Fruit fly (Drosophila melanogaster): Measurements from ENCODE around the gene CG17672.
A peak's percentile ranks its signal among the peaks of the same experiment; 100 is the strongest.

The CG17672 gene

DNA sequence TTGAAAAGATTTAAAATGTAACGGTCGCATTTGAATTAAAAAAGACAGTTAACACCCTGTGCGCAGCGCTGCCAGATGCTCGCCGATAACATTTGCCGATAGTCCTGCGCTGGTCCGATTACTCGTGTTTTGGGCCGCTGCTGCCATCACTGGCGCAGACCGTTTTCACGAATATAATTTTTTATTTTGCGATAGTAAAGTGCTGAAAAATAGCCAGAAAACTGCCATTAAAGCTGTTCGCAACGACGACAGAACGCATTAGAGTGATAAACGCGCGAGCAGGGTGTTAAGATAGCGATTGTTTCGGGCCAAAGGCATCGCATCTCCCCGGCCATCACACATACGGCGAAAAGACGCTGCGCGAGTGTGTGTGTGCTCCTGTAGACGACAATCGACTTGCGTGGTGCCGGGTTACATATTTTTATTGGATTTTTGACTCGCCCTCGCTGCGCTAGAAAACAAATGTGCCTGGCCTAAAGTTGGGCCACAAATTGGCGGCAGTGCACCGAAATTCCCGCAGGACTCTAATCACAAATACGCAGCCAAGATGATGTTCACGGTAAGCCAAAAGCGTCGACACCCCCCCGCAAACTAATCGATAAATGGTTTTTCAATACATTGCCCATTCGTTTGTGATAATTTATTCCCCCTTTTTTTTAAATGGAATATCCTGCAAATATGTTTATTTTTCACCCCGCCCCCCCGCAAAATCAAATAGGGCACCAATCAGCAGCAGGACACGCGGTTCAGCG, 8.1 kb downstream of the CG17672 start, which contains the start of gene Srrm1 (continued):
- TF ChIP-seq tin (GFP tag; optimal IDR thresholded peaks at IDR 0.05) (peak; percentile 34), tll (GFP tag; optimal IDR thresholded peaks at IDR 0.05) (no peak), MESR4 (GFP tag; optimal IDR thresholded peaks at IDR 0.05) (peak; percentile 88), Nf-YC (tag; optimal IDR thresholded peaks at IDR 0.05) (peak; percentile 25), odd (GFP tag; optimal IDR thresholded peaks at IDR 0.05) (no peak), CG7372 (GFP tag; IDR thresholded peaks at IDR 0.05) (0 out of 2 replicates have a peak, but pooled peaks have one; percentile 21), D19A (tag; optimal IDR thresholded peaks at IDR 0.05) (no peak), Asciz (GFP tag; optimal IDR thresholded peaks at IDR 0.05) (no peak), CG4328 (GFP tag; optimal IDR thresholded peaks at IDR 0.05) (no peak), CG9817 (tag; optimal IDR thresholded peaks at IDR 0.05) (peak; percentile 24), CG31388 (GFP tag; optimal IDR thresholded peaks at IDR 0.05) (no peak), CG7963 (GFP tag; IDR thresholded peaks at IDR 0.05; ENCODE audit: partially characterized antibody) (peak; percentile 86), CG15514 (GFP tag; optimal IDR thresholded peaks at IDR 0.05) (peak; percentile 60), Pdp1 (GFP tag; optimal IDR thresholded peaks at IDR 0.05) (peak; percentile 36 to 53), Hmr (GFP tag; optimal IDR thresholded peaks at IDR 0.05) (peak; percentile 45), kah (GFP tag; optimal IDR thresholded peaks at IDR 0.05) (no peak), CG3163 (GFP tag; optimal IDR thresholded peaks at IDR 0.05) (peak; percentile 38), CG15601 (tag; optimal IDR thresholded peaks at IDR 0.05) (peak; percentile 60), Ets97D (GFP tag; optimal IDR thresholded peaks at IDR 0.05) (peak; percentile 75), CG30020 (tag; optimal IDR thresholded peaks at IDR 0.05) (peak; percentile 45), dpn (GFP tag; optimal IDR thresholded peaks at IDR 0.05) (peak; percentile 49 to 60), sqz (GFP tag; optimal IDR thresholded peaks at IDR 0.05) (no peak), ERR (GFP tag; optimal IDR thresholded peaks at IDR 0.05) (peak; percentile 10), sisA (GFP tag; IDR thresholded peaks at IDR 0.05) (peak; percentile 23; the same call in 1 of the 2 replicates), al (GFP tag; IDR thresholded peaks at IDR 0.05) (peak; percentile 36; the same call in 1 of the 2 replicates), zf30C (GFP tag; optimal IDR thresholded peaks at IDR 0.05) (no peak), ttk (GFP tag; IDR thresholded peaks at IDR 0.05) (no peak), Camta (GFP tag; optimal IDR thresholded peaks at IDR 0.05) (peak; percentile 38), vfl (GFP tag; optimal IDR thresholded peaks at IDR 0.05) (peak; percentile 63), CG9932 (GFP tag; IDR thresholded peaks at IDR 0.05) (peak; percentile 71), CG10209 (GFP tag; optimal IDR thresholded peaks at IDR 0.05) (no peak), croc (GFP tag; conservative IDR thresholded peaks at IDR 0.05) (no peak), slbo (GFP tag; IDR thresholded peaks at IDR 0.05) (peak; percentile 59; the same call in 1 of the 2 replicates), YL-1 (GFP tag; optimal IDR thresholded peaks at IDR 0.05) (peak; percentile 86), chif (GFP tag; optimal IDR thresholded peaks at IDR 0.05) (peak; percentile 19 to 22), CG3995 (GFP tag; optimal IDR thresholded peaks at IDR 0.05) (peak; percentile 13), CG17568 (GFP tag; optimal IDR thresholded peaks at IDR 0.05) (no peak), CG15073 (GFP tag; optimal IDR thresholded peaks at IDR 0.05) (no peak), CG9215 (GFP tag; IDR thresholded peaks at IDR 0.05) (peak; percentile 29; the same call in 1 of the 2 replicates), insv (GFP tag; optimal IDR thresholded peaks at IDR 0.05) (peak in 1 of 2 experiments; percentile 54), CG16779 (GFP tag; IDR thresholded peaks at IDR 0.05) (no peak), CG7839 (tag; optimal IDR thresholded peaks at IDR 0.05) (peak; percentile 7), CG8290 (GFP tag; optimal IDR thresholded peaks at IDR 0.05) (no peak), CG8290 (tag; optimal IDR thresholded peaks at IDR 0.05) (peak; percentile 8 to 44), NC2α (GFP tag; optimal IDR thresholded peaks at IDR 0.05) (no peak), Adf1 (GFP tag; IDR thresholded peaks at IDR 0.05) (peak; percentile 65), CG6272 (GFP tag; IDR thresholded peaks at IDR 0.05) (peak; percentile 35), CG4617 (GFP tag; optimal IDR thresholded peaks at IDR 0.05; ENCODE audit: borderline replicate concordance) (peak; percentile 90), H15 (GFP tag; IDR thresholded peaks at IDR 0.05) (no peak)

Measured in whole organism, embryonic.